Fruit fly (Drosophila melanogaster): ENCODE measurements around the gene CG34426.

DNA sequence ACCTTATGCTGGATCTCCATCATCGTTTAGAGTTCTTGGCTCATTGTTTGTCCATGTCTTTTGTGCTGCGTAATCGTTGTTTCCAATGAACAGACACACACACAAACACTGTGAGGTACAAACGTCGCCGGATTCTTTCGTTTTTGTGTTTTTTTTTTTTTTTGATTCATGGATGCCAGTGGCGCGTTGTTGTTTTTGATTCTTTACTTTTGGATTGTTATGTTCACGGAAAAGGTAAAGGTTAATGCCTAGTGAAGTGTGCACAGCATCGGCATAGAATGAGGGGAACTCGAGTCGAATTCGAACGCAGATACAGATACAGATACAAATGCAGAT, 31.2 kb downstream of the CG34426 start:
- TF ChIP-seq CG5180 (GFP tag; optimal IDR thresholded peaks at IDR 0.05) (no peak), Gug (GFP tag; IDR thresholded peaks at IDR 0.05) (no peak)

Data from whole organism, embryonic.